Fruit fly (Drosophila melanogaster): Measurements from ENCODE around the gene CG3638.

dm6 chrX:1231707-1232106 lies 4.8 kb downstream of the CG3638 start:
- TF ChIP-seq CG14655 (GFP tag; optimal IDR thresholded peaks at IDR 0.05), result no peak
- TF ChIP-seq CG15710 (tag; optimal IDR thresholded peaks at IDR 0.05), result no peak
